Worm (Caenorhabditis elegans): ENCODE data around the gene F27E5.5.

F27E5.5 gene

DNA sequence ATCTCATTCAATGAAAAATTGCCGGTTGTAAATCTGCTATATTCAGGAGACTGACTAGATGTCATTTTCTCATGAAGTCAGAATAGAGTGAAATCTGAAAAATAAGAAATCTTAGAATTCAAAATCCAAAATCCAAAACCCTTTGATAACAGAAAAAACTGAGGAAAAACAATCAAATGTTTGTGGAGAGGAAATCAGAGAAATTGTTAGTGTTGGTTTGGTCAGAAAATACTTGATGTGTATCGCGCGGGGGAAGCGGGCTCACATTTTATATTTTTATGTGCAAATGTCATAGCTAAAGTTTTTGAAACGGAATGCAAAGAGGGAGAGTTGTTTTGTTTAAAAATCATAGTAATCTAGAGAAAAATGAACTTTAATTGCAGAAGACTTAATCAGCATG, at the start of gene F27E5.5:
Gene F27E5.5, minus strand, starts transcription at position 101 of the 400 bp plus-strand sequence.
- TF ChIP-seq unc-62 (GFP tag; optimal IDR thresholded peaks at IDR 0.05) = no peak

DNA sequence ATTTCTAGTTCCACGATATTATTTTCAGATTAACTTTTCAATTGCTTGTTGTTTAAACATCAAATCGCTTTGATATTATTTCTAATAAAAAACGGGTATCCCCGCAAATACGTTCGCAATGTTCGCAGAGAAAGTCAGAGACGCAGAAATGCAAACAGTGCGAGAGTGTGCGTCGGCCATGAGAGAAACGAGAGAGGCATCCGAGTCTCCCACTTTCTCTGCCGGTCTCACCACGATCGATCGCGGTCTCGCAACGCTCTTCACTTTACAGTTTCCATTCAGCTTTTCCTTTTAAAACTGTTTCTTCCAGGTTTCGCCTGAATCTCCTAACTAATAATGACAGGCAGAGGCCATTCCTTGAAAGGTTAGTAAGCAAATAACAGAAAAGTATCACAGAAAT, 42.7 kb upstream of the F27E5.5 start, which contains the start of gene F33H1.4:
Gene F33H1.4, plus strand, starts transcription at position 311 of the 400 bp plus-strand sequence.
- TF ChIP-seq unc-62 (GFP tag; optimal IDR thresholded peaks at IDR 0.05) = no peak

DNA sequence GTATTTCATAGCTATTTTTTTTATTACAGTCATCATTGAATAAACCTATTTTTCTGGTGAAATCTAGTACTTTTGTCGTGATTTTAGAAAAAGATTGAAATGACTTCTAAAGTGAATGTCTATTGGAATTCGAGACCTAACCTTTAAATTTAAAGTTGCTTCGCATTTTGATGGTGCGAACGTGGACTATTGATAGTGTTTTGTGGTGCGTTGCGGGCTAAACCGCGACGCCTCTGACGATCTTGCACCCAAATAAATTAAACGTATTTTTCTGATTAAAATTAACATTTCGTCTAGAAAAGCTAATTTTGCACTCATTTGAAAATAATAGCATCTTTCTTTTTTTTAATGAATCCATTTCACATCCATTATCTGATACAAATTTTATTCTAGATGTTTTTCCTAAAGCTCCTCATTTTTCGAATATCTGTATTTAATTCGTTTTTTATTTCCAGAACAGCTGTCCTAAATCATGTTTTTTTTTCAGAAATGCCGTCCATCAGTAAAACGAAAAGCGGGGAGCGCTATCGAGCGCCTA, 40.8 kb upstream of the F27E5.5 start, which contains the start of gene wbp-11:
Gene wbp-11, plus strand, starts transcription at position 488 of the 538 bp plus-strand sequence.
- TF ChIP-seq unc-62 (GFP tag; optimal IDR thresholded peaks at IDR 0.05) = no peak

DNA sequence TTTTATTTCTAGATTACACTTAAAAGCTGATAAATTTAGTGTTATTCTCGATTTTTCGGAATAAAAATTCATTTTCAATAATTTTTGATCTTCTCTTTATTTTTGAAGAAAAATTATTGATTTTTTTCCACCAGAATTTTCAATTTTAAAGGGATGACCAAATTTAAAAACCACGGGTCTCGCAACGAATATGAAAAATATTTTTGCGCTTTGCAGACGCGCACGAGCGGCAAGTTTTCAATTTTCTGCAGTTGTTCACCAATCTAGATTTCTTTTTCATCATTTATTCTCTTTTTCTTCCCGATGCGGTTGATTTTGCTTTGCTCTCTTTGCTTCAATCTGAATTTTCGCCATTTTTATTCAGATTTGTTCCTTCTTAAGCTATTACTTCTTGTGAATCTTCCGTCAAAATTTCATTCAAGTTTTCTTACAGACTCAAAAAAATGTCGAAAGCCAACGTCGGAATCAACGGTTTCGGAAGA, 39.2 kb upstream of the F27E5.5 start, which contains the start of gene gpd-4:
Gene gpd-4, plus strand, starts transcription at position 432 of the 482 bp plus-strand sequence.
- TF ChIP-seq unc-62 (GFP tag; optimal IDR thresholded peaks at IDR 0.05) = no peak

DNA sequence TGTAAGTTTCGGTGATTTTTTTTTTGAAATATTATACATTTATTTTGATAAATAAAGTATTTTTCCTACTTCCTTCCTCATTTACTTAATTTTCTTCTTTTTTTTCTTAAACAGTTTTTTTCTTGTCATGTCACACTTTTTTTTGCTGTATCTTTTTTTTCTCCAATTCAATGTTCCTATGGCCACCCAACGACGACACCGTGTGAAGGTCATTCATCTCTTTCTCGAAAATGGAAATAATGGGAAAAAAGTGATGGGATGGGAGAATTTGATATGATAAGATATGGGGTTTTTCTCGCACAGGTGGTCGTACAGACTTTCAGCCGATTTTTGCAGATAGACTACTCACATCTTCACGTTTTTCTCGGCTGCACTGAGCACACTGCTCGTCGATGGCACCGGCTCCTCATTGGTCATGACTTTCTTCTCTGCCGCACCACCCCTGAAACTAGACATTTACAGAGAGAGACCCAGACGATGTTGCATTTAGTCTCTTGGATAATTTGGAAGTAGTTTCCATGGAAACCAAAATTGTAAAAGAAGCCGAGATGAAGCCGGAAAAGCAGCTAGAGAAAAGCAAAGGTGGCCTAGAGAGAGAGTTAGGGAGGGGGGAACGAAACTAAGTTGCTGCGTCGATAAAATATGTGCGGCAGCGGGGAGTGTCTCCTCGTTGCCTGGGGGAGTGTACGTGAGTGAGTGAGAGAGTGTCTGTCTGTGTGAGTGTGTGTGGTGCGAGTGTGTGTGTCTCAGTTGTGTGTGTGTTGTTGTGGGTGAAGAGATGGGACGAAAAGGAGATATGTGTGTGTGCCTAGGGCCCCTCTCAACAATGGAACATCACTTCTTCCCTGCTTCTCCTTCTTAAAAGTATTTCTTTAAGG, 37.5 kb upstream of the F27E5.5 start, which contains the start of gene daf-19:
Gene daf-19, minus strand, starts transcription at position 442 of the 878 bp plus-strand sequence.
- TF ChIP-seq unc-62 (GFP tag; optimal IDR thresholded peaks at IDR 0.05) = no peak

DNA sequence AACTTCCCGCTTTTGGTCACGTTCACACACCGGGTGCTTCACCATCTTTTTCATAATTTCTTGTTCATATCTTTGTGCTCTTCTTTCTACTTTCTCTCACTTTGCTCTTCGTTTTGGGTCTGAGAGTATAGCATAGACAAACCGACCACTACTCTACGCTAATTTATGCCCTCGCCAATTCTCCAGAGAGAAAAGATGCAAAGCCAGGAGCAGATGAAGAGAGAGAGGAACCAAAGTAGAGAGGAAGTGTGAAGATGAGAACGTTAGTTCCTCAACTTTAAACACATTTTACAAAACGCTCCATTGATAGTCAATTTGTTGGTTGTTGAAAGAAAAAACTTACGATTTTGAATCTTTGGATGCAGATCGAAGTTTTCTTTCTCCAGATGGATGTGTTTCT, 36.1 kb upstream of the F27E5.5 start:
- no peak for TF ChIP-seq unc-62 (GFP tag; optimal IDR thresholded peaks at IDR 0.05)

DNA sequence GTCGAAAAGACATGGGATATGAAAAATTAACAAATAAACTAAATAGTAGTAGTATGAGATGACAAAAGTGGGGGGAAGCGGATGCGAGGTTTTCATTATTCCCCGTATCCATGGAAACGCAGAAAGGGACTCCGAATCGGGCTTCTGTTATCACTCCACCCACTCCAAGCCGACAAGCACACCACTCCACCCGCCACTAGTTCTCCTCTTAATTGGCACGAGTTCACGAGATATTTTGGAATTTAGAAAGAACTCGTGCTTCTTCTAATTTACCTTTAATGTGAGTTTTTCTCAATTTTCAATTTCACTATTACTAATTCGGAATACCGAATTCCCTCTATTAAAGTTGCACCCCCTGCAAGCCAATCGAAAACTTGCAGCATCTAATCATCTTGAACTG, 34.7 kb upstream of the F27E5.5 start:
- no peak for TF ChIP-seq unc-62 (GFP tag; optimal IDR thresholded peaks at IDR 0.05)

DNA sequence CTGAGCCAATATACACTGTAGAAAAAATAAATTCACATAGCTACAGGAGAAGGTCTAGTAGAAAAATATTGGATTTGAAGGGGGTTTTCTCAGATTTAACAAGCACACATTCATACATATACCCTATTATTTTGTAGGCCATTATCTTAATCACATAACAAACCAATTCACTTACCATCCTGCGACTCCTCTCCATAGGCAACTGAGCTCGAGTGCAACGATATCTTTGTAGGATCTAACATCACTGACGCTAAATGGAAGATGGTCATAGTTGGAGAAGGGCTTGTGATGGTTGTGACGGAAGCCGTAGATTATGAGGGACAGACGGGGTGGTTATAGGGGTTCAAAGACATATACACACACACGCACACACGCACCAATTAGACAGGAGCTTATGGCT, 32.5 kb upstream of the F27E5.5 start:
- TF ChIP-seq unc-62 (GFP tag; optimal IDR thresholded peaks at IDR 0.05) = no peak

DNA sequence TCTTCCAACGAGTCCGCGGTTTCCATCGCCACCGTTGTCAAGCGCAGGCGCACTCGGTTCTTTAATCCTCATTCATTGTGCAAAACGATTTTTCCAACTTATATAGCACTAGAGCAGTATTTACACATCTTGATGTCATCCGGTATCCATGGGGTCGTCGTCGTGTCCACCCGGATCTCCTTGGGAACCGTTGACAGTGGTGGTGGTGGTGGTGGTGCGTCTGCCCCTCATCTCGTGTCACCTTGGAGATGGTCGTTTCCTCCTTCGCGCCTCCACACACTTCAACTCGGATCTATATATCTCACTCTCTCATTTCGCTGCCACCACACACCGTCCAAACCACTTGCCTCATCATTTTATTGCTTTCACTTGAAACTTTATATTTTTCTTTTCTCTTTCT, 31.1 kb upstream of the F27E5.5 start:
- no peak for TF ChIP-seq unc-62 (GFP tag; optimal IDR thresholded peaks at IDR 0.05)

DNA sequence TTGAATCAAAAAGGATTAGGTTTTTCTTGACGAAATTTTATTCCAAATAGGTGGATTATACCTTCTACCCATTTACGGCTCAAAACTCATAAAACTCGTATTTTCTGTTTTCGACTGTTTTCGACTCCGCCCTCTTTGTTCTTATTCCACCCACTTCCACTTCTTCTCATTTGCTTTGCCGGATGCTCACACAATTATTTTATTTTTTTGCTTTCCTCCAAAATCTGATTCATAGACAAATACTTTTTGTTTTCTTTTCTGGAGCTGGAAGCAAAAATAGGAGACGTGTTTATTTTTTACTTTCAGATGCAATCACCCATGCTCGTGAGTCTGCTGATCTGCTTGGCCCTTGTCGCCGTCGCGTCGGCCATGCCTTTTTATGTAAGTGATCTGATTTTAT, 23.4 kb upstream of the F27E5.5 start, which contains the start of gene nlp-63:
Gene nlp-63, plus strand, starts transcription at position 301 of the 400 bp plus-strand sequence.
- no peak for TF ChIP-seq unc-62 (GFP tag; optimal IDR thresholded peaks at IDR 0.05)

DNA sequence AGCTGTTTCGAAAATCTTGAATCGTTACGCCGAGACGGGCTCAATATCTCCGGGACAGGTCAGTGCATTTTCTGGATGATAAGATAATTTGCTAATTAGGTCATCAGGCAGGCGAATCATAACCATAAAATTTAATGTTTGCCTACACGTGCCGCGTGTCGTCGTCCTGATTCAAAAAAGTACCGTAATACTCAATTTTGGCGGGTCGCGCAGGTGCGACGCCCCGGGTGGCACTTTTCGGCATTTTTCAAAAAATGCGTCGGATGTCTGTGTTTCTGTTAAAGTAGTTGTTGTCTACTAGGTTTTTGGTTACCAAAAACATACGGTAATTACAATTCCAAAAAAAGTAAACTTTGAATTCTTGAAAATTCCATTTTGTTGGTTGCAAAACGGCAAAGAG, 15.8 kb upstream of the F27E5.5 start:
- TF ChIP-seq unc-62 (GFP tag; optimal IDR thresholded peaks at IDR 0.05) = no peak

DNA sequence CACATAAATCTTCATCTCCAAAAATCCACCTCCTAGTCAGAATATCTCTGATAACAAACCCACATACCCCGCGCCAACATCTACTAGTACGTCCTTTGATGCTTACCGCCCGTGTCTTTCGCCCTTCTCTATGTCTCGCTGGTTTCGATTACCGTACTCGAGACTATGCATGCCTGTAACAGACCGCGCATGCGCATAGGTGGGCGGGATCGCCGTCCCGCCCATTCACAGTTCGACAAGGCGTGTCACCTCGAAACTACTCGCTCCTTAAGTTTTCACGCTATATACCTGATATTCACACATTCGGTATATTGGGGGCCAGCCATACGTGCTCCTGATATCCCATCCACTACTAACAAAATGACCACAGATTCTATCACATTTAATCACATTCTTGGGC, 14.8 kb upstream of the F27E5.5 start, which contains the start of gene pax-3:
Gene pax-3, plus strand, starts transcription at position 83 of the 400 bp plus-strand sequence.
- TF ChIP-seq unc-62 (GFP tag; optimal IDR thresholded peaks at IDR 0.05) = no peak

DNA sequence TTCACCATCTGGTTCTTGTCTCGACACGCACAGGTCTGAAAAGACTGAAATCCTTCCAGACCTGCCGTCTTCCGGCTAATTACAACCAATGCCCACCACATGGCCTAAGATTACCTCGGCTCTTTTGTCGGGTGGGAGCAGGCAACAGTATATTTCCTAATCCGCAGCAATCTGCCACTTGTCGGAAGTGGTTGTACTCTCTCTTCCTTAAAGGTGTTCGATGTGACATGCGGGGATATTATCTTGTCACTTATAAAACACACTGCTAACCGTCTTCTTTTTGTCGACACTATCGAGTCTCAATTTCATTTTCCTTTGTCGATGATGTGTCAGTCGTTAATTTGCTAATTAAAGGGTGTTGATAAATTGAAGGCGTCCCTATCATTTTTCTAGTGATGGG, 12.4 kb upstream of the F27E5.5 start, which contains the start of gene F27E5.3:
Gene F27E5.3, minus strand, starts transcription at position 101 of the 400 bp plus-strand sequence.
- TF ChIP-seq unc-62 (GFP tag; optimal IDR thresholded peaks at IDR 0.05) = no peak

DNA sequence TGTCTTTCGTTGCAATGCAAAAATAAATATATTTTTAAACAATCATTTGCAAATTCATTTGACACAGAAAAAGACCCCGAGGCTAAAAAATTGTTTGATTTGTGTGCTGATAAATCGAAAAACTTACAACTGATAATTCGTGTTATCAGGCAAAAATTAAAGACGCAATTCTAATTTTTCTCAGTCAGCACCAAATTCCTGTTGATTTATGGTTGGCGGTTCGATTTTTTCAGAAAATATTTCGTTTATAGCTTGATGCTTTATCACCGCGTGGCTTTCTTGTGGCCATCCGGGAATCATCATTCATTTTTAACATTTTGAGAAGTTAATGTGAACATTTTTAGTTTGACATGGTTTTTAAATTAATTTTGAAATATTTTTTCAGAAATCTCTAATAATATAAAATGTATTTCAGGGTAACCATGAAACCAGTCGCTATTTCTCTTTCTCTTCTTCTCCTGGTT, 7.5 kb upstream of the F27E5.5 start, which contains the start of gene asah-2:
Gene asah-2, plus strand, starts transcription at position 414 of the 464 bp plus-strand sequence.
- no peak for TF ChIP-seq unc-62 (GFP tag; optimal IDR thresholded peaks at IDR 0.05)

DNA sequence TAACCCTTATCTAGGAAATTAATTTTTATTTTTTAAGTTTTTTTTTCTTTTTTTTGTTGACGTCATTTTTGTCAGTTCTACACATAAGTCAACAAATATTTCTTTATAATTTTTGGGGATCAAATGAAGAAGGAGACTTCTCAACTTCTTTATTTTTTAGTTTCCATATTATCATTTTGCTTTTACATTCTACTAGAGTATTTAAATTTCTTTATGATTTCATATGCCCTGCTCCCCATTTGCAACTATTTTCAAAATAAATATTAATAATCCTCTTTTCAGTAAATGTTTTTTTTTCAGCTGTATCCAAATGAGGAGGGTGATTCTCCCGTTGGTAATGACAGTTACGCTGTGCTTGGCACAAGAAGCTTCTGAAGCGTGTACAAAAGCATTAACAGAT, 5.7 kb upstream of the F27E5.5 start, which contains the start of gene phg-1:
Gene phg-1, plus strand, starts transcription at position 301 of the 400 bp plus-strand sequence.
- TF ChIP-seq unc-62 (GFP tag; optimal IDR thresholded peaks at IDR 0.05) = no peak

DNA sequence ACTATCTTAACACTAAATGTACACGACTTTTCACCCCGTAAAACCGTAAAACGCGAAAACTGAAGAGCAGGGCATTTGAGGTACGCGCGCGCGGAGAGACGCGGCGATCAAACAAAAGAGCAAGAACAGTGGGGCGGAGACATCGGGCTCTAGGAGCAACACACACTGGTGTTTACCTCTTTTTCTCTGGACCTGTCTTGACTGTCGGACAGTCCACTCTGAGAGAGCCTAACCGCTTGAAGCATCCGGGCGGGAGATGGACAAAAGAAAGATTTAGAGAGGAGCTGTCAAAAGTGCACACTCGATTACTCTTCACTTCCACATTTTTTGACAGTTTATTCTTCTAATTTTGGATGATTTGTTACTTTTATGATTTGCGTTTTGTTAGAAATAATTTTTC, 5.1 kb upstream of the F27E5.5 start:
- TF ChIP-seq unc-62 (GFP tag; optimal IDR thresholded peaks at IDR 0.05) = no peak
